Fruit fly (Drosophila melanogaster): ENCODE data around the gene hoe1.

- TF ChIP-seq Gug (GFP tag; IDR thresholded peaks at IDR 0.05) = no peak
- no peak for TF ChIP-seq CG4820 (GFP tag; optimal IDR thresholded peaks at IDR 0.05)
- no peak for TF ChIP-seq Dp (GFP tag; optimal IDR thresholded peaks at IDR 0.05)
- TF ChIP-seq org-1 (GFP tag; optimal IDR thresholded peaks at IDR 0.05) = no peak
- TF ChIP-seq CG10654 (GFP tag; optimal IDR thresholded peaks at IDR 0.05) = no peak
- TF ChIP-seq CG6854 (GFP tag; optimal IDR thresholded peaks at IDR 0.05) = no peak
- no peak for TF ChIP-seq CG13894 (tag; optimal IDR thresholded peaks at IDR 0.05)
- no peak for TF ChIP-seq CG11560 (tag; IDR thresholded peaks at IDR 0.05)
- no peak for TF ChIP-seq CG12236 (GFP tag; optimal IDR thresholded peaks at IDR 0.05)
- TF ChIP-seq Elba2 (GFP tag; optimal IDR thresholded peaks at IDR 0.05) = no peak
Observed at dm6 chr2L:4865400-4865799, 66.8 kb downstream of the hoe1 start.

All from whole organism, embryonic.